Worm (Caenorhabditis elegans): ENCODE data around the gene nspg-11.

- TF ChIP-seq ztf-11 (tag; optimal IDR thresholded peaks at IDR 0.05) = no peak
- no peak for TF ChIP-seq elt-1 (tag; optimal IDR thresholded peaks at IDR 0.05)
- TF ChIP-seq sem-4 (tag; optimal IDR thresholded peaks at IDR 0.05) = no peak
- TF ChIP-seq fos-1 (tag; optimal IDR thresholded peaks at IDR 0.05) = no peak
- no peak for TF ChIP-seq nhr-12 (tag; optimal IDR thresholded peaks at IDR 0.05)
Measured at ce11 chrIV:9353728-9354127, 29.8 kb upstream of the nspg-11 start.
